Worm (Caenorhabditis elegans) whole organism, early embryonic: ENCODE measurements around the gene clc-7.

Experiments used
- aly-1 ChIP-seq: sonication (generic microtip); optimal IDR thresholded peaks from 2 replicates; lab custom pipeline; 2016; ENCODE audit warnings: missing genetic modification characterization, missing compliant biosample characterization
- ama-1 ChIP-seq: fragments of 150-350 bp; optimal IDR thresholded peaks from 2 replicates; lab custom pipeline; 2014
- ceh-36 ChIP-seq: sonication (generic microtip); optimal IDR thresholded peaks from 2 replicates; lab custom pipeline; 2016; ENCODE audit warnings: missing genetic modification characterization, inconsistent platforms, missing compliant biosample characterization
- ets-7 ChIP-seq: sonication (generic microtip); optimal IDR thresholded peaks from 2 replicates; lab custom pipeline; 2016; ENCODE audit warnings: missing genotype, missing genetic modification characterization, missing compliant biosample characterization
- flt-1 ChIP-seq: fragments of 200-800 bp; sonication (Bioruptor generic); IDR thresholded peaks from 2 replicates; pipeline ENCODE4 v1.3.6; 2022; ENCODE audit warnings: missing genetic modification characterization, missing compliant biosample characterization
- hmbx-1 ChIP-seq: sonication (generic microtip); optimal IDR thresholded peaks from 2 replicates; lab custom pipeline; 2016; ENCODE audit warnings: mild to moderate bottlenecking, missing genetic modification characterization, missing compliant biosample characterization
- hnd-1 ChIP-seq: sonication (generic microtip); optimal IDR thresholded peaks from 2 replicates; lab custom pipeline; 2016; ENCODE audit warnings: missing genetic modification characterization, missing compliant biosample characterization
- pes-1 ChIP-seq: fragments of 200-800 bp; sonication (Bioruptor generic); IDR thresholded peaks from 2 replicates; pipeline ENCODE4 v1.3.6; 2022; ENCODE audit warnings: missing genetic modification reagents, missing genetic modification characterization, missing compliant biosample characterization
- scrt-1 ChIP-seq: fragments of 200-800 bp; sonication (Bioruptor generic); IDR thresholded peaks from 2 replicates; pipeline ENCODE4 v1.3.6; 2022; ENCODE audit warnings: missing genetic modification characterization, missing compliant biosample characterization
- tbx-37 ChIP-seq: fragments of 200-800 bp; sonication (Bioruptor generic); conservative IDR thresholded peaks from 2 replicates; pipeline ENCODE4 v1.3.6; 2022; ENCODE audit warnings: missing genetic modification reagents, missing genetic modification characterization, missing compliant biosample characterization
- tra-4 ChIP-seq: sonication (generic microtip); optimal IDR thresholded peaks from 2 replicates; lab custom pipeline; 2017; ENCODE audit warnings: missing genetic modification characterization, missing compliant biosample characterization

DNA sequence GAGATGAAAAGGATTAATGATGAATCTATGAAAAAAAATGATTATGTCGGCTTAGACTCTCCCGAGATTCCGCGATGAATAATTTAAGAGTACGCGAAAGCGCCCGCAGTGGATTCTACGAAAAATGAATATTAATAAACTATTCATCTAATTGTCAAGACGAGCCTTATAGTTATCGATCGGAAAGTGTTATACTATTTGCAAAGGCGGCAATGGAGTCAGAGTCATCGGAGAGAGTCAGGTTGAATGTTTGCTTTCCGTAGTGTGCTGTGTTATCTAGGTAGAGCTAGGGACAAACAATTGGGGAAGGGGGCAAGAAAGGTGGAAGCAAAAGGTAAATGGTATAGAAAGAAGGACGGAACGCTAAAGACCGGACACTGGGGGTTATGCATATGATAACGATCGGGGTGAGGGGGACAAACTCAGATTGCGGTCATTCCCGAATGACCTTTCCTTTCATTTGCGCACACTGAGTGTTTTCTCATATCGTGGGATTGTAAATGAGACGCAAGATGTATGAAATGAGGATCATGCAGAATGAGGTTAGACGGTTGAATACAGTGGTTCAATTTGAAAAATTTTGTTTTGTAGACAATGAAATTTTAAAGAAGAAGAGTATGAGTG, 55.0 kb downstream of the clc-7 start:
- TF ChIP-seq tra-4 (tag; lab: Kevin White, UChicago) (no peak), ets-7 (tag; lab: Kevin White, UChicago) (no peak), flt-1 (GFP tag; lab: Robert Waterston, UW) (no peak), hnd-1 (tag; lab: Kevin White, UChicago) (no peak), aly-1 (tag; lab: Kevin White, UChicago) (no peak), ama-1 (no peak), ceh-36 (no peak), hmbx-1 (tag; lab: Kevin White, UChicago) (no peak), tbx-37 (no peak), scrt-1 (no peak), pes-1 (GFP tag; lab: Robert Waterston, UW) (no peak)
